Worm (Caenorhabditis elegans): ENCODE measurements around the gene C33B4.5.
A peak's percentile ranks its signal among the peaks of the same experiment; 100 is the strongest.

C33B4.5 gene

DNA sequence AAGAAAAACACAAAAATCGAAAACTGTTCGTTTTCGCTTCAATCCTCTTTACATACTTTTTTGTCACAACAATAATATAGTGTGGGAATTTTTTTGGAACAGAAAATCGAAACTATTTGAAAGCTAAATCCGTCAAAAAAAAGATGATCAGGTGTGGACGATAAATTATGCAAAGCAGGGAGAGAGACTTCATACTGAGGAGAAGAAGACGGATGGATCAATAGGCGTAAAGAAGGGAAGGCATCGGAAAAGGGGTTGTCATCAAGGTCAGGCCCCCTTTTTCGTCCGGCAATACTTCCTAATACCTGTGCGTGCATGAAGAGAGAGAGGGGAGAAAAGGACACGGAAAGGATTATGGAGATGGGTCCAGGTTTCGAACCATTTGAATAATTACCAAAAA lies 17.3 kb downstream of the C33B4.5 start (continued):
- no peak for TF ChIP-seq B0035.1 (tag; optimal IDR thresholded peaks at IDR 0.05)

DNA sequence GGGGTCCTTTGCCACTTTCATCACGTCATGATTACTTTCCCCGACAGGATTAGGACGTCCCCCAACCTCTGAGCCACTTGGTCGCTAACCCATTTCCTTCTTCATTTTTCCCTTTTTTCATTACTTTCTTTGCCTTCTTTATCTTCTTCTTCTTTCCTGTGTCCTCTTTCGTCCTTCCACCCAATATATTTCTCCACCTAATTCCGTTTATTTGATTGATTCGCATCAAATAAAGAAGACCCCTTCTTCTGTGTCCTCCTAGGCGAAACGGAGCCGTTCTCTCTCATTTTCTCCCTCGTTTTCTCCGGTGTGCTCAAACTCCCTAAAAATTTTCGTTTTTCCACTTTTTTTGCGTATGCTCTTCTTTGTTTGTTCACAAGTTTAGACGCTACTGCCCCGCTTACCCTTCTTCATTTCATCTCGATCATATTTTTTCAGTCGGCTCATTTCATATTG lies 26.6 kb downstream of the C33B4.5 start, which contains the start of gene C05D12.7:
Gene C05D12.7 (plus strand): TSS at position 406 of the 456 bp plus-strand sequence.
- no peak for TF ChIP-seq ztf-25 (GFP tag; IDR thresholded peaks at IDR 0.05)
- TF ChIP-seq snpc-4 (GFP tag; optimal IDR thresholded peaks at IDR 0.05): no peak
- TF ChIP-seq snpc-4 (tag; optimal IDR thresholded peaks at IDR 0.05): no peak
- TF ChIP-seq aptf-2 (GFP tag; conservative IDR thresholded peaks at IDR 0.05): no peak
- TF ChIP-seq nfya-1 (tag; optimal IDR thresholded peaks at IDR 0.05; ENCODE audit: borderline replicate concordance, insufficient read depth): no peak

DNA sequence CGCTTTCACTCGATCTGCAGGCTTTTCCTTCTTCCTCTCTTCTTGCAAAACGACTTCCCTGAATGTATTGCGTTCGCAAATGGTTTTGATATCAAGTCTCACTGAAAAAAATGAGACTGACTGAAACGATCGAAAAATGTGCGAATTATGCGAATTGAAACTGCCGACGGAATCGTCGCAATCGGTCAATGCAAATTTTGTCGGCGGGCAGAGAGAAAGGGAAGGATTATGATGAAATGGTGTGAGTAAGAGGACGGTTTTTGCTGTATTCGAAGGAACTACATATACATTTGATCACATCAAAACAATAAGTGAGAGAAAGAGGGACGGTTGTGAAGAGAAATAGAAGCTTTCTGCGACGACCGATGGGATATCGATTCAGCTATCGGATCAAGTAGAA lies 32.5 kb downstream of the C33B4.5 start, which contains the start of gene C05D12.1:
Gene C05D12.1 (minus strand): TSS at position 101 of the 400 bp plus-strand sequence.
- TF ChIP-seq snpc-4 (GFP tag; optimal IDR thresholded peaks at IDR 0.05): no peak
- no peak for TF ChIP-seq snpc-4 (tag; optimal IDR thresholded peaks at IDR 0.05)
- TF ChIP-seq ceh-91 (GFP tag; IDR thresholded peaks at IDR 0.05): no peak
- TF ChIP-seq madf-3 (GFP tag; IDR thresholded peaks at IDR 0.05): no peak
- no peak for TF ChIP-seq mcd-1 (GFP tag; IDR thresholded peaks at IDR 0.05)
- TF ChIP-seq ztf-22 (GFP tag; optimal IDR thresholded peaks at IDR 0.05): no peak
- no peak for TF ChIP-seq F57A8.1 (GFP tag; optimal IDR thresholded peaks at IDR 0.05)
- no peak for TF ChIP-seq ekl-4 (GFP tag; IDR thresholded peaks at IDR 0.05)
- TF ChIP-seq Y56A3A.18 (GFP tag; IDR thresholded peaks at IDR 0.05): no peak
- no peak for TF ChIP-seq madf-8 (GFP tag; conservative IDR thresholded peaks at IDR 0.05)
- no peak for TF ChIP-seq egl-18 (GFP tag; IDR thresholded peaks at IDR 0.05)
- TF ChIP-seq xnd-1 (tag; optimal IDR thresholded peaks at IDR 0.05): no peak
- no peak for TF ChIP-seq rcor-1 (GFP tag; IDR thresholded peaks at IDR 0.05)
- TF ChIP-seq sptf-2 (GFP tag; optimal IDR thresholded peaks at IDR 0.05): no peak
- TF ChIP-seq T26A5.8 (tag; optimal IDR thresholded peaks at IDR 0.05): no peak

DNA sequence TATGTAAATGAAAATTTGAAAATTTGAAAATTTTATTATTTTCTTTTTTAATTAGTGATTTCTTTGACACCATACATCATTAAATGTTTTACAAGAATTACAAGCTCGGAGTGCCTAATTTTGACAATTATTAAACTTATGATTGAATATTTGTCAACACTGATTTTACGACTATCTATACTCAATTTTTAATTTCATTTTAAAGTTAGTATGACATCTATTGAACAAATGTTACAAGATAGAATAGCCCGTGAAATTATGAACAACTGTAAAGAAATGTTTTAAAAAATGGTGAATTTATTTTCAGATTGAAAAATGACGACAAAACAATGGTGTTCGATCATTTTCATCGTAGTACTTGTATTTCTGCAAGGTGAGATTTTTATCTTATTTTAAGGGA lies 34.9 kb downstream of the C33B4.5 start, which contains the start of gene C05D12.2:
Gene C05D12.2 (plus strand): TSS at position 301 of the 400 bp plus-strand sequence.
- TF ChIP-seq Y79H2A.3 (GFP tag; conservative IDR thresholded peaks at IDR 0.05): no peak
- TF ChIP-seq K12H6.12 (tag; optimal IDR thresholded peaks at IDR 0.05): no peak
- no peak for TF ChIP-seq F37B4.10 (GFP tag; IDR thresholded peaks at IDR 0.05)
- TF ChIP-seq rec-8 (tag; optimal IDR thresholded peaks at IDR 0.05): no peak
- no peak for TF ChIP-seq hsf-1 (GFP tag; IDR thresholded peaks at IDR 0.05)
- no peak for TF ChIP-seq nfya-2 (GFP tag; IDR thresholded peaks at IDR 0.05)
- TF ChIP-seq nhr-90 (tag; optimal IDR thresholded peaks at IDR 0.05): no peak
- TF ChIP-seq Y67H2A.10 (GFP tag; conservative IDR thresholded peaks at IDR 0.05): no peak
- no peak for TF ChIP-seq nhr-27 (tag; optimal IDR thresholded peaks at IDR 0.05)
- TF ChIP-seq dpl-1 (GFP tag; optimal IDR thresholded peaks at IDR 0.05): no peak
- TF ChIP-seq madf-10 (tag; optimal IDR thresholded peaks at IDR 0.05): no peak
- TF ChIP-seq efl-1 (GFP tag; optimal IDR thresholded peaks at IDR 0.05): no peak

DNA sequence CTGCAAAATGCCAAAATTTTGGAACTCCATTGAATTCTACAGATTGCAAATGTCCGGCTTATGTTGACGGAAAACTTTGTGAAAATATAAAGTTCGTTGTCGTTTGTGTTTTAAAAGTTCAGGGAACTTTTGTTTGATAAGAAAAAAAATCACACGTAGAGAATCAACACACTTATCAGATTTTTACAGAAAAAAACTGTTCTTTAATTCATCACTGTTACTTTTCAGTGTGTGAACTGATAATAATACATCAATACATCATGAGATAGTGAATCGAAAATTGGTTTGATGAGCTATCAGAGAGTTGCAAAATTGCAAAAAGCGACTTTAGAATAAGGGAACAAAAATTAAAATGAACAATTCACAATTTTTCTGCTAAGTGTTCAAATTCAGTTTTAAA lies 35.3 kb downstream of the C33B4.5 start:
- TF ChIP-seq nhr-80 (tag; optimal IDR thresholded peaks at IDR 0.05): peak; percentile 60
- TF ChIP-seq dox-1 (GFP tag; IDR thresholded peaks at IDR 0.05): no peak

Data from whole organism, young adult.